Worm (Caenorhabditis elegans) whole organism, L1 larva: ENCODE measurements around the gene mca-1.

Experiments
- alr-1 ChIP-seq: fragments of 200-800 bp; sonication (Bioruptor generic); optimal IDR thresholded peaks from 2 replicates; lab custom pipeline; 2018; ENCODE audit warnings: borderline replicate concordance, mild to moderate bottlenecking, missing genetic modification characterization, missing compliant biosample characterization
- ceh-63 ChIP-seq: fragments of 200-800 bp; sonication (Bioruptor generic); optimal IDR thresholded peaks from 2 replicates; lab custom pipeline; 2018; ENCODE audit warnings: mild to moderate bottlenecking, missing genetic modification characterization, missing compliant biosample characterization
- ceh-82 ChIP-seq, 3 experiments: fragments of 150-350 bp in 1 of 3; sonication (generic microtip) in 2 of 3; optimal IDR thresholded peaks; 2 replicates each; lab custom pipeline; 2014 to 2017; ENCODE audit warnings: missing biosample characterization in 3 of 3, missing genetic modification characterization in 3 of 3
- fos-1 ChIP-seq: fragments of 150-350 bp; optimal IDR thresholded peaks from 2 replicates; lab custom pipeline; 2014; ENCODE audit warnings: missing biosample characterization, missing genetic modification characterization
- lin-13 ChIP-seq: fragments of 150-350 bp; optimal IDR thresholded peaks from 2 replicates; lab custom pipeline; 2014; ENCODE audit warnings: missing biosample characterization, missing genetic modification reagents, missing genetic modification characterization
- lsy-2 ChIP-seq, 2 experiments: fragments of 150-350 bp; optimal IDR thresholded peaks; 2 replicates each; lab custom pipeline; 2014; ENCODE audit warnings: missing biosample characterization in 2 of 2, missing genetic modification characterization in 2 of 2
- pax-3 ChIP-seq: fragments of 200-800 bp; sonication (Bioruptor generic); optimal IDR thresholded peaks from 2 replicates; lab custom pipeline; 2018; ENCODE audit warnings: mild to moderate bottlenecking, missing genetic modification characterization, moderate library complexity, missing compliant biosample characterization
- vab-15 ChIP-seq: sonication (generic microtip); optimal IDR thresholded peaks from 2 replicates; lab custom pipeline; 2017; ENCODE audit warnings: missing genotype, mild to moderate bottlenecking, missing genetic modification characterization, missing compliant biosample characterization

DNA sequence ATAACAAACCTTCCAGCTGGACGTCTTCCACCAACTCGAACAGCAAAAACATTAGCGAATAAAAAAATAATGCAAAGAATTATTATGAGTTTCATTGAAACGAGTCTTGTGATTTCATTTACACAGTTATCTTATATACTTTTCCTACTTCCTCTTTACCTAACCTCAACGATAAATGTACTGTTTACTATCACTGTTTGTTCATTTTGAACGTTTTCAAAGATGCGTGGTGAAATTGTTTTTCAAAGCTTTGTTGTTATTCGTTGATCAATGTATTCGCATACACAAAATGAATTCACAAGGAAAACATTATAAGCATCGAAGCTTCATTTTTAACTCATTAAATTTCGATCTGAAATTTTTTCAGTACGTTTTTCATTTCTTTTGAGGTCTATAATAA is 12.5 kb downstream of the mca-1 start, which contains the start of gene W09C2.7:
- TF ChIP-seq lin-13 (GFP tag; lab: Kevin White, UChicago) = no peak
- TF ChIP-seq ceh-63 = no peak
- no peak for TF ChIP-seq fos-1 (tag; lab: Kevin White, UChicago)
- TF ChIP-seq lsy-2 (tag; optimal IDR thresholded peaks at IDR 0.05; lab: Kevin White, UChicago) = no peak
- no peak for TF ChIP-seq pax-3
- no peak for TF ChIP-seq alr-1
- TF ChIP-seq vab-15 (tag; lab: Kevin White, UChicago) = no peak
- no peak for TF ChIP-seq ceh-82 (tag; optimal IDR thresholded peaks at IDR 0.05; lab: Kevin White, UChicago)
